Fruit fly (Drosophila melanogaster): ENCODE results near the gene CG2694.

Gene CG2694

DNA sequence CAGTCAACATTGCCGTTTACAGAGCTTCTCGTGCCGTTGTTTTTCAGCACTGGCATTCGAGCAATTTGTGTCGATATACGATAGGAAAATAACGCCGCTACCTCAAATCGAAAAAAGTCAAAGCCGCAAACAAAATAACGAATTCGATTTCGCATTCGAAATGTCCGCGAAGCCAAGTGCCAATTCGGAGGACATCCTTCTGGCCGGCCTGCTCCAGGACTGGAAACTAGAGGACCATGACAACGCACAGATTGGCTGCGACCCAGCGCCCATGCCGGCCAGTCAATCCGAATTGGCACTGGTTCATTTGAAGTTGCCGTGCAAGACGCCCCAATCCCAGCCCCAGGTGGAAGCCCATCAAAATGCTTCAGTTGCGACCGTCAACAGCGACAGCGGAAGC, 851 bp downstream of the CG2694 start (continued):
- no peak for TF ChIP-seq CG16863 (GFP tag; optimal IDR thresholded peaks at IDR 0.05)
- TF ChIP-seq Deaf1 (tag; optimal IDR thresholded peaks at IDR 0.05), result no peak
- 0 out of 2 replicates have a peak, but pooled peaks have one; percentile 15 for TF ChIP-seq vvl (GFP tag; IDR thresholded peaks at IDR 0.05)
- no peak for TF ChIP-seq sc (optimal IDR thresholded peaks at IDR 0.05)
- TF ChIP-seq sc (GFP tag; optimal IDR thresholded peaks at IDR 0.05), result no peak
- peak; percentile 62 for TF ChIP-seq CG13287 (GFP tag; IDR thresholded peaks at IDR 0.05; ENCODE audit: partially characterized antibody)
- no peak for TF ChIP-seq YL-1 (GFP tag; optimal IDR thresholded peaks at IDR 0.05)
- no peak for TF ChIP-seq sisA (GFP tag; IDR thresholded peaks at IDR 0.05)
- no peak for TF ChIP-seq Ptx1 (GFP tag; IDR thresholded peaks at IDR 0.05)
- TF ChIP-seq D19B (GFP tag; optimal IDR thresholded peaks at IDR 0.05), result no peak
- TF ChIP-seq fd64A (GFP tag; optimal IDR thresholded peaks at IDR 0.05), result no peak
- TF ChIP-seq phol (tag; optimal IDR thresholded peaks at IDR 0.05), result peak; percentile 31
- no peak for TF ChIP-seq D19A (tag; optimal IDR thresholded peaks at IDR 0.05)
- TF ChIP-seq Spps (tag; optimal IDR thresholded peaks at IDR 0.05), result no peak
- peak; percentile 42 for TF ChIP-seq CG13424 (tag; optimal IDR thresholded peaks at IDR 0.05)
- no peak for TF ChIP-seq mirr (GFP tag; optimal IDR thresholded peaks at IDR 0.05)
- no peak for TF ChIP-seq bab2 (GFP tag; optimal IDR thresholded peaks at IDR 0.05)
- TF ChIP-seq CG12219 (GFP tag; optimal IDR thresholded peaks at IDR 0.05), result no peak
- TF ChIP-seq CG11560 (tag; IDR thresholded peaks at IDR 0.05), result no peak
- TF ChIP-seq grn (GFP tag; optimal IDR thresholded peaks at IDR 0.05), result no peak
- no peak for TF ChIP-seq Nf-YC (tag; optimal IDR thresholded peaks at IDR 0.05)
- no peak for TF ChIP-seq CG11085 (GFP tag; IDR thresholded peaks at IDR 0.05)
- TF ChIP-seq CG1024 (GFP tag; IDR thresholded peaks at IDR 0.05), result no peak
- TF ChIP-seq CG16813 (GFP tag; IDR thresholded peaks at IDR 0.05; ENCODE audit: partially characterized antibody), result peak; percentile 41; the same call in 1 of the 3 replicates
- TF ChIP-seq CG11695 (GFP tag; IDR thresholded peaks at IDR 0.05), result no peak
- TF ChIP-seq CG15269 (tag; optimal IDR thresholded peaks at IDR 0.05), result no peak
- TF ChIP-seq CG32532 (GFP tag; IDR thresholded peaks at IDR 0.05), result no peak
- no peak for TF ChIP-seq CG13296 (GFP tag; optimal IDR thresholded peaks at IDR 0.05)
- peak; percentile 85 for TF ChIP-seq CG3995 (GFP tag; optimal IDR thresholded peaks at IDR 0.05)
- no peak for TF ChIP-seq CG9609 (GFP tag; optimal IDR thresholded peaks at IDR 0.05)
- TF ChIP-seq CG34224 (GFP tag; IDR thresholded peaks at IDR 0.05; ENCODE audit: partially characterized antibody), result peak; percentile 37; the same call in 1 of the 3 replicates
- TF ChIP-seq cato (GFP tag; optimal IDR thresholded peaks at IDR 0.05; ENCODE audit: borderline replicate concordance), result no peak
- TF ChIP-seq CG30431 (GFP tag; optimal IDR thresholded peaks at IDR 0.05), result no peak
- peak; percentile 50 for TF ChIP-seq Rfx (GFP tag; IDR thresholded peaks at IDR 0.05)
- no peak for TF ChIP-seq Chrac-16 (GFP tag; optimal IDR thresholded peaks at IDR 0.05)
- TF ChIP-seq CG34376 (GFP tag; optimal IDR thresholded peaks at IDR 0.05), result no peak
- no peak for TF ChIP-seq ci (GFP tag; IDR thresholded peaks at IDR 0.05)
- TF ChIP-seq psq (GFP tag; optimal IDR thresholded peaks at IDR 0.05), result no peak
- no peak for TF ChIP-seq tx (GFP tag; optimal IDR thresholded peaks at IDR 0.05)
- TF ChIP-seq CG2120 (GFP tag; optimal IDR thresholded peaks at IDR 0.05), result peak; percentile 18
- no peak for TF ChIP-seq Nf-YA (GFP tag; IDR thresholded peaks at IDR 0.05)
- TF ChIP-seq onecut (GFP tag; IDR thresholded peaks at IDR 0.05), result no peak
- TF ChIP-seq MBD-R2 (GFP tag; IDR thresholded peaks at IDR 0.05), result peak; percentile 54
- no peak for TF ChIP-seq CG31224 (GFP tag; IDR thresholded peaks at IDR 0.05)
- no peak for TF ChIP-seq Bdp1 (GFP tag; optimal IDR thresholded peaks at IDR 0.05)
- TF ChIP-seq CG6765 (GFP tag; optimal IDR thresholded peaks at IDR 0.05), result no peak
- no peak for TF ChIP-seq hkb (optimal IDR thresholded peaks at IDR 0.05)
- no peak for TF ChIP-seq hkb (GFP tag; IDR thresholded peaks at IDR 0.05)
- no peak for TF ChIP-seq bsh (GFP tag; optimal IDR thresholded peaks at IDR 0.05)
- TF ChIP-seq CG4730 (GFP tag; IDR thresholded peaks at IDR 0.05), result no peak
- TF ChIP-seq crp (GFP tag; optimal IDR thresholded peaks at IDR 0.05), result no peak
- peak; percentile 16; the same call in 1 of the 2 replicates for TF ChIP-seq tna (GFP tag; IDR thresholded peaks at IDR 0.05; ENCODE audit: partially characterized antibody)
- no peak for TF ChIP-seq Gsc (GFP tag; IDR thresholded peaks at IDR 0.05)
